Worm (Caenorhabditis elegans): ENCODE results near the gene F08H9.2.
A peak's percentile ranks its signal among the peaks of the same experiment; 100 is the strongest.

F08H9.2 gene

DNA sequence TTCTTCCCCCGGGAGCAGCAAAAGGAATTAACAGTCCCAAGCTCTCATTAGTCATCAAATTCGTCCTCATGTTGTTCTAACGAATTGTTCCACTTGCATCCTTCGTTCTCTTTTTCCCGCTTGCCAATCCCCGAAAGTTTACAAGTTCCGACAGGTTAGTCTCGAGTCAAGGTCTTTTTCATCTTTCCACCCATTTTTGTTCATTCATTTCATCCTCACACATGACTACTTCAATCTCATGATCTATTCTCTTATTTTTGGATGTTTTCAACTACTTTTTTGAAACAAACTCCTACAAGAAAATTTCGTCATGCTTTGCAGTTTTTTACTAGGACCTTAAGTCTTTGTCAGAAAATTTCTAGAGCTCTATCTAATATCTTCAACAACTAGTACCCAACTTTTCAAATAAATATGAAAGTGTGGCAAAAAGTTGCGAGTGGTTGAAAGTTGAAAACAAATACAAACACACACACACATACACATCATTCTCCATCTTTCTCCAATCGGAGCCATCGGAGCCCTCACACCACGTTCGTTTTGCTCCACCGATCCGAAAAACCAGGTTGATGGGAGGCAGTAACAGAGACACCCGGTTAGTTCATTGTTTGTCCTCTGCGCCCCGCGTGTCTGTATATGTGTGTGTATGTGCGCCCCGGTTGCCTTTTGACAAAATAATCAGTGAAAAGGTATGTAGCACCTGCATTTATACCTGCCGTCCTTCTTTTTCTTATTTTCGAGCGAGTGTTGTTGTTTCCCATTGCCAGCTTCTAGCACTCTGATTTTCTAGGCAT lies 38.8 kb downstream of the F08H9.2 start (continued):
- TF ChIP-seq nhr-42 (GFP tag; IDR thresholded peaks at IDR 0.05) (no peak), egl-43 (GFP tag; IDR thresholded peaks at IDR 0.05) (peak; percentile 30; the same call in 1 of the 2 replicates), hmg-1.1 (GFP tag; IDR thresholded peaks at IDR 0.05) (0 out of 2 replicates have a peak, but pooled peaks have one; percentile 32), lsy-2 (tag; optimal IDR thresholded peaks at IDR 0.05) (no peak)

DNA sequence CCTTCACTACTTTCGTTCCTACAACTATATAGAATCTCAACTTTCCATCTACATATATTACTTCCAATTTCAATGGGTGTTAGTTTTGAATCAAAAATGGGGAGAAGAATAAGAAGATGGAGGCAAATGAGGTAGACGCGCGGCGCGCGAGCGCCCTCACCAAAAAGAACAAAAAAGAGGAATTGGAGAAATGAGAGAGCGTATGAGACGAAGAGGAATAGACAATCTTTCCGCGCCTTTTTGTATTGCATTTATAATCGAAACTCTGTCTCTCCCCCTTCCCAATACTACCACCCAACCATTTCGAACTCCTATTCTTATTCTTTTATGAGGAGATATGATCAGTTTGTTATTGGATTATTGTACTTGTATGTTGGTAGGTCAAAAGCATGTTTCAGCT lies 40.1 kb downstream of the F08H9.2 start:
- TF ChIP-seq nhr-6 (tag; optimal IDR thresholded peaks at IDR 0.05) (peak; percentile 33), mes-2 (tag; optimal IDR thresholded peaks at IDR 0.05; ENCODE audit: poor library complexity, severe bottlenecking) (peak; percentile 23), mep-1 (tag; optimal IDR thresholded peaks at IDR 0.05) (peak; percentile 24), pqm-1 (tag; optimal IDR thresholded peaks at IDR 0.05) (no peak), nhr-28 (tag; optimal IDR thresholded peaks at IDR 0.05) (peak; percentile 20)

DNA sequence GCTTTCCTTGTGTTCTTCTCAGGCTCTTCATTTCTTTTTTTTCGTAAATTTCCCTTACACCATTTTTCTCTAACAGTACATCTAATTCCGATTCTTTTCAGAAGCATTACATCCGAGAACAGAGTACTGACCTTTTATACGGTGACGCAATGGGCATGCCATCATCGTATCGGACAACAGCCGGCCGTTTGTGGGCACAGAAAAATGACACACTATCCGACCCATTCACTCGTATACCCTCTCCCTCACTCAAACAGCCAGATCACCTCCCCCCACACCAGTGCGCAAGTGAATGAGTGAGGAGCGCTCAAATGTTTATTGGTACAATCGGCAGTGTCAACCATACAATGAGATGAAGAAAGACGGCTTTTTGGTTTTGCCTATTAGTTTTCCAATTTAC lies 40.7 kb downstream of the F08H9.2 start, which contains the start of gene R02D5.24:
Gene R02D5.24, plus strand, starts transcription at position 205 of the 400 bp plus-strand sequence.
- TF ChIP-seq nhr-6 (tag; optimal IDR thresholded peaks at IDR 0.05) = peak; percentile 63
- no peak for TF ChIP-seq F37D6.2 (tag; optimal IDR thresholded peaks at IDR 0.05)
- no peak for TF ChIP-seq ceh-28 (tag; optimal IDR thresholded peaks at IDR 0.05)
- TF ChIP-seq ceh-62 (tag; optimal IDR thresholded peaks at IDR 0.05) = no peak
- TF ChIP-seq aha-1 (tag) = peak; percentile 64
- TF ChIP-seq lin-13 (GFP tag; optimal IDR thresholded peaks at IDR 0.05) = no peak
- no peak for TF ChIP-seq snpc-4 (tag; optimal IDR thresholded peaks at IDR 0.05)

DNA sequence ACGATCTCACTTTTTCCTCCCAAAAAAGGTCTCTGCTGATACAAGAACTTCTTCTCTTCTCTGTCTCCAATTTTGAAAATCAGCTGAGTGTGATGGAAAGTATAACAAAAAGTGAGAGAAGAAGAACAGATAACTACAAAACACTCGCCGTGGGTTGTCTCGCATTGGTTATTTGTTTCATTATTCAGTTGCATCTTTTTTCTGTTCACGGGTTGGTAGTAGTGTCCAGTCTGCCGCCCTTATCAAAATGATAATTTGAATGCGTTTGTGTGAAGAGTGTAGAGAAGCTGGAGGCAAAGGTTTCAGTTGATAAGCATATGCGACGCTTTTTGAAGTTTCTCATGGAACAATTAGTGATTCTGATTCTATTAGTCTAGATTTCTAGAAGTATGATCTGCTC lies 42.6 kb downstream of the F08H9.2 start:
- peak; percentile 76 for TF ChIP-seq nhr-6 (tag; optimal IDR thresholded peaks at IDR 0.05)
- TF ChIP-seq spr-1 (tag; optimal IDR thresholded peaks at IDR 0.05) = no peak
- peak; percentile 11 for TF ChIP-seq mes-2 (tag; optimal IDR thresholded peaks at IDR 0.05; ENCODE audit: poor library complexity, severe bottlenecking)
- peak; percentile 30 for TF ChIP-seq mep-1 (tag; optimal IDR thresholded peaks at IDR 0.05)
- TF ChIP-seq mdl-1 (tag; optimal IDR thresholded peaks at IDR 0.05) = peak in 1 of 2 experiments; percentile 38
- peak; percentile 95 for TF ChIP-seq pqm-1 (tag; optimal IDR thresholded peaks at IDR 0.05)
- TF ChIP-seq set-16 (GFP tag; IDR thresholded peaks at IDR 0.05) = no peak
- peak; percentile 96 for TF ChIP-seq nhr-28 (tag; optimal IDR thresholded peaks at IDR 0.05)
- TF ChIP-seq F37D6.2 (tag; optimal IDR thresholded peaks at IDR 0.05) = no peak
- no peak for TF ChIP-seq zfp-2 (tag; optimal IDR thresholded peaks at IDR 0.05)
- peak; percentile 50; the same call in 1 of the 2 replicates for TF ChIP-seq dmd-6 (GFP tag; IDR thresholded peaks at IDR 0.05)
- no peak for TF ChIP-seq zip-2 (tag; optimal IDR thresholded peaks at IDR 0.05)
- TF ChIP-seq dve-1 (tag; optimal IDR thresholded peaks at IDR 0.05; ENCODE audit: insufficient read depth) = peak; percentile 51
- no peak for TF ChIP-seq daf-12 (tag; optimal IDR thresholded peaks at IDR 0.05)
- no peak for TF ChIP-seq daf-16 (GFP tag; optimal IDR thresholded peaks at IDR 0.05)
- peak; percentile 78 for TF ChIP-seq daf-16 (tag; optimal IDR thresholded peaks at IDR 0.05)
- peak; percentile 75 for TF ChIP-seq hlh-11 (tag; optimal IDR thresholded peaks at IDR 0.05)
- TF ChIP-seq nhr-77 (tag; optimal IDR thresholded peaks at IDR 0.05) = peak; percentile 68
- TF ChIP-seq ZK546.5 (tag; optimal IDR thresholded peaks at IDR 0.05) = no peak
- TF ChIP-seq spr-3 (GFP tag; optimal IDR thresholded peaks at IDR 0.05) = no peak
- TF ChIP-seq aha-1 (tag) = peak; percentile 94
- peak; percentile 1 for TF ChIP-seq mxl-3 (GFP tag; optimal IDR thresholded peaks at IDR 0.05)
- no peak for TF ChIP-seq jun-1 (tag; optimal IDR thresholded peaks at IDR 0.05)
- TF ChIP-seq tra-1 (GFP tag; IDR thresholded peaks at IDR 0.05) = 0 out of 2 replicates have a peak, but pooled peaks have one; percentile 22
- TF ChIP-seq arid-1 (GFP tag; conservative IDR thresholded peaks at IDR 0.05) = no peak
- TF ChIP-seq ceh-82 (tag; optimal IDR thresholded peaks at IDR 0.05) = no peak
- TF ChIP-seq F49E8.2 (tag; optimal IDR thresholded peaks at IDR 0.05; ENCODE audit: borderline replicate concordance) = no peak
- TF ChIP-seq zag-1 (tag; optimal IDR thresholded peaks at IDR 0.05) = no peak
- peak; percentile 44 for TF ChIP-seq hlh-30 (tag; optimal IDR thresholded peaks at IDR 0.05; ENCODE audit: insufficient read depth)
